Worm (Caenorhabditis elegans): ENCODE results near the gene nhr-248.

The nhr-248 gene

DNA sequence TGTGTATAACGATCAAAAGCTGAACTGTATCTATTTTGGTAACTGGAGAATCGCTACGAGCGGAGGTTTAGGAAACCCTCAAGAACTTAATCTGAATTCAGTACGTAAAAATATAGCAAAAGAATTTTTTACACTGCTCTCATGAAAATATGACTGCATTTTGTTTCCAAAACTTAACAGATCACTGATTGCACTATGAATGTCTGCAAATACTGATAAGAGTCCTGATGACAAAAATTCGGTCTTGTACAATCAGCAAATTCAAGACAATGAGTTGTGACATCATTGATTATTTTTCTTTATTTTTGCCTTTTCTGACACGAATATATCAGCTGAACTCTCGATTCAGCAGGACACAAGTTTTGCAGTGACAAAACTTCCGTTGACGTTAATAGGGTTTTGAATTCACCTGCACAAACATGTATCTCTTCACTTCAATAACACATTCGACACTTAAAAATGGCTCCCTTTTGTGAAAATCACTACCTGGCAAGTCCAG lies 14.4 kb downstream of the nhr-248 start, which contains the start of gene srh-237:
TSS of gene srh-237 (plus strand) at position 449 of the 499 bp plus-strand sequence.
- TF ChIP-seq unc-42 (tag; optimal IDR thresholded peaks at IDR 0.05) (no peak), ttx-3 (tag; optimal IDR thresholded peaks at IDR 0.05) (no peak), pha-2 (tag; optimal IDR thresholded peaks at IDR 0.05) (no peak), nfya-1 (tag; optimal IDR thresholded peaks at IDR 0.05) (no peak), ceh-48 (tag; optimal IDR thresholded peaks at IDR 0.05) (no peak), ets-4 (tag; optimal IDR thresholded peaks at IDR 0.05) (no peak), ceh-31 (tag; optimal IDR thresholded peaks at IDR 0.05) (no peak), ceh-18 (tag; optimal IDR thresholded peaks at IDR 0.05) (no peak), ceh-45 (GFP tag; IDR thresholded peaks at IDR 0.05) (no peak), hlh-6 (tag; optimal IDR thresholded peaks at IDR 0.05) (no peak), nhr-11 (tag; optimal IDR thresholded peaks at IDR 0.05) (no peak), madf-2 (tag; optimal IDR thresholded peaks at IDR 0.05) (no peak), pag-3 (tag; optimal IDR thresholded peaks at IDR 0.05; ENCODE audit: borderline replicate concordance) (no peak), ceh-14 (tag; optimal IDR thresholded peaks at IDR 0.05) (no peak), hlh-30 (tag; optimal IDR thresholded peaks at IDR 0.05; ENCODE audit: insufficient read depth) (no peak), hlh-15 (tag; optimal IDR thresholded peaks at IDR 0.05) (no peak), fkh-6 (tag; optimal IDR thresholded peaks at IDR 0.05) (no peak)

ce11 chrV:17089342-17089741 lies 15.1 kb downstream of the nhr-248 start, which contains the start of gene T05E12.6:
Gene T05E12.6 (minus strand): TSS chrV:17089442.
- no peak for TF ChIP-seq ama-1 (optimal IDR thresholded peaks at IDR 0.05)
- no peak for TF ChIP-seq hlh-6 (tag; optimal IDR thresholded peaks at IDR 0.05)
- TF ChIP-seq fkh-6 (tag; optimal IDR thresholded peaks at IDR 0.05) = no peak
- no peak for TF ChIP-seq C08G9.2 (tag; optimal IDR thresholded peaks at IDR 0.05)
- TF ChIP-seq ceh-22 (tag; optimal IDR thresholded peaks at IDR 0.05) = no peak
- no peak for TF ChIP-seq pag-3 (tag; optimal IDR thresholded peaks at IDR 0.05; ENCODE audit: borderline replicate concordance)
- no peak for TF ChIP-seq ceh-45 (GFP tag; IDR thresholded peaks at IDR 0.05)
- TF ChIP-seq ceh-31 (tag; optimal IDR thresholded peaks at IDR 0.05) = no peak
- TF ChIP-seq nhr-11 (tag; optimal IDR thresholded peaks at IDR 0.05) = no peak
- no peak for TF ChIP-seq fkh-10 (GFP tag; optimal IDR thresholded peaks at IDR 0.05)
- TF ChIP-seq ceh-9 (tag; optimal IDR thresholded peaks at IDR 0.05) = no peak
- no peak for TF ChIP-seq elt-4 (tag; optimal IDR thresholded peaks at IDR 0.05)
- no peak for TF ChIP-seq ceh-6 (GFP tag; optimal IDR thresholded peaks at IDR 0.05)
- TF ChIP-seq Y22D7AL.16 (tag; optimal IDR thresholded peaks at IDR 0.05) = no peak
- no peak for TF ChIP-seq hlh-8 (tag; optimal IDR thresholded peaks at IDR 0.05)
- TF ChIP-seq madf-2 (tag; optimal IDR thresholded peaks at IDR 0.05) = no peak
- TF ChIP-seq hlh-15 (tag; optimal IDR thresholded peaks at IDR 0.05) = no peak
- no peak for TF ChIP-seq ceh-14 (tag; optimal IDR thresholded peaks at IDR 0.05)
- no peak for TF ChIP-seq ref-2 (tag; optimal IDR thresholded peaks at IDR 0.05)
- TF ChIP-seq lin-11 (tag; optimal IDR thresholded peaks at IDR 0.05) = no peak

ce11 chrV:17082718-17083117 lies 21.7 kb downstream of the nhr-248 start, which contains the start of gene T05E12.9:
Gene T05E12.9 (minus strand): TSS chrV:17082818.
- no peak for TF ChIP-seq ceh-19 (GFP tag; optimal IDR thresholded peaks at IDR 0.05)
- no peak for TF ChIP-seq F13H6.1 (tag; optimal IDR thresholded peaks at IDR 0.05)
- no peak for TF ChIP-seq sdc-2 (tag; optimal IDR thresholded peaks at IDR 0.05)
- TF ChIP-seq zip-5 (tag; optimal IDR thresholded peaks at IDR 0.05) = no peak
- no peak for TF ChIP-seq ceh-48 (tag; optimal IDR thresholded peaks at IDR 0.05)
- no peak for TF ChIP-seq madf-2 (tag; optimal IDR thresholded peaks at IDR 0.05)
- no peak for TF ChIP-seq unc-3 (GFP tag; conservative IDR thresholded peaks at IDR 0.05)
- TF ChIP-seq unc-3 (tag; optimal IDR thresholded peaks at IDR 0.05) = no peak
- TF ChIP-seq che-1 (tag; optimal IDR thresholded peaks at IDR 0.05) = no peak
- TF ChIP-seq ceh-9 (tag; optimal IDR thresholded peaks at IDR 0.05) = no peak

DNA sequence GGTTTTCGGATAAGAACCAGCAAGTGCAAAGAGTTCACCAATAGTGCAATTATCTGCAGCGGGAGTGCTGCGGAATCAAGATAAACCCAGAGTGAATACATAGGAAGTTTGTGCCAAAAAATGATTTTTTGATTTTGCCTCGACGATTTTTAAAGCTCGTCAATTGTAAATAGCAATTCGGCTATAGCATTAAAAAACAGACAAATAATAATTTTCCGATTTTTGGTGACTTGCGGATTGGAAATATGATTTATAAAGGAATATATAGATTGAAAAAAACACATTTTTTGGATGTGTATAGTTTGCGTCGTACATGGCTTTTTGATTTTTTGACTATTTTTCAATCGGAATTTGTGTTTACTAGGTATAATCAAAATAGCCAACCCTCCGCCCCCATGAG lies 24.6 kb downstream of the nhr-248 start, which contains the start of gene srw-20:
TSS of gene srw-20 (minus strand) at position 101 of the 400 bp plus-strand sequence.
- TF ChIP-seq ceh-18 (tag; optimal IDR thresholded peaks at IDR 0.05) (no peak), dve-1 (tag; optimal IDR thresholded peaks at IDR 0.05) (no peak), hlh-13 (GFP tag; optimal IDR thresholded peaks at IDR 0.05) (no peak), ceh-45 (GFP tag; IDR thresholded peaks at IDR 0.05) (no peak), hlh-8 (tag; optimal IDR thresholded peaks at IDR 0.05) (no peak), pros-1 (tag; optimal IDR thresholded peaks at IDR 0.05) (no peak), zip-5 (tag; optimal IDR thresholded peaks at IDR 0.05) (no peak), nhr-11 (tag; optimal IDR thresholded peaks at IDR 0.05) (no peak), tbx-2 (tag; optimal IDR thresholded peaks at IDR 0.05) (no peak), ets-4 (tag; optimal IDR thresholded peaks at IDR 0.05) (no peak), C08G9.2 (tag; optimal IDR thresholded peaks at IDR 0.05) (no peak), ceh-14 (tag; optimal IDR thresholded peaks at IDR 0.05) (no peak), unc-3 (GFP tag; conservative IDR thresholded peaks at IDR 0.05) (no peak), unc-3 (tag; optimal IDR thresholded peaks at IDR 0.05) (no peak), ceh-30 (tag; optimal IDR thresholded peaks at IDR 0.05) (no peak), che-1 (tag; optimal IDR thresholded peaks at IDR 0.05) (no peak), ceh-2 (tag; optimal IDR thresholded peaks at IDR 0.05) (no peak)

All from whole organism, late embryonic.